Worm (Caenorhabditis elegans) whole organism, late embryonic: ENCODE data around the gene T12G3.11.
A peak's percentile ranks its signal among the peaks of the same experiment; 100 is the strongest.

Experiments used
- C08G9.2 ChIP-seq: sonication (generic microtip); optimal IDR thresholded peaks from 2 replicates; lab custom pipeline; 2016; ENCODE audit warnings: mild to moderate bottlenecking, missing genetic modification characterization, moderate library complexity, missing compliant biosample characterization
- C38D4.7 ChIP-seq: fragments of 200-800 bp; sonication (Bioruptor generic); optimal IDR thresholded peaks from 2 replicates; lab custom pipeline; 2018; ENCODE audit warnings: mild to moderate bottlenecking, missing genetic modification characterization, moderate library complexity, missing compliant biosample characterization
- F13H6.1 ChIP-seq: sonication (generic microtip); optimal IDR thresholded peaks from 2 replicates; lab custom pipeline; 2016; ENCODE audit warnings: missing genetic modification characterization, missing compliant biosample characterization
- K09A11.1 ChIP-seq: sonication (generic microtip); optimal IDR thresholded peaks from 2 replicates; lab custom pipeline; 2017; ENCODE audit warnings: antibody characterized with exemption, mild to moderate bottlenecking, missing genetic modification characterization, missing compliant biosample characterization; ENCODE audit not compliant: insufficient read depth
- T23F11.4 ChIP-seq: fragments of 200-800 bp; sonication (Bioruptor generic); optimal IDR thresholded peaks from 2 replicates; lab custom pipeline; 2018; ENCODE audit warnings: mild to moderate bottlenecking, missing genetic modification characterization, missing compliant biosample characterization
- Y22D7AL.16 ChIP-seq: sonication (generic microtip); optimal IDR thresholded peaks from 2 replicates; lab custom pipeline; 2016; ENCODE audit warnings: missing genetic modification characterization, missing compliant biosample characterization
- ceh-14 ChIP-seq: sonication (generic microtip); optimal IDR thresholded peaks from 2 replicates; lab custom pipeline; 2016; ENCODE audit warnings: missing genotype, missing genetic modification characterization, missing compliant biosample characterization
- ceh-22 ChIP-seq: sonication (generic microtip); optimal IDR thresholded peaks from 2 replicates; lab custom pipeline; 2017; ENCODE audit warnings: missing biosample characterization, missing genetic modification characterization
- ceh-30 ChIP-seq: fragments of 150-350 bp; optimal IDR thresholded peaks from 2 replicates; lab custom pipeline; 2014; ENCODE audit warnings: missing biosample characterization, missing genetic modification characterization
- ceh-48 ChIP-seq: sonication (generic microtip); optimal IDR thresholded peaks from 2 replicates; lab custom pipeline; 2016; ENCODE audit warnings: missing genetic modification characterization, inconsistent platforms, missing compliant biosample characterization
- ceh-6 ChIP-seq: fragments of 200-800 bp; sonication (Bioruptor generic); optimal IDR thresholded peaks from 2 replicates; lab custom pipeline; 2018; ENCODE audit warnings: mild to moderate bottlenecking, missing genetic modification characterization, missing compliant biosample characterization
- dmd-4 ChIP-seq: sonication (generic microtip); optimal IDR thresholded peaks from 2 replicates; lab custom pipeline; 2016; ENCODE audit warnings: borderline replicate concordance, missing genetic modification characterization, missing compliant biosample characterization
- elt-2 ChIP-seq: sonication (generic microtip); optimal IDR thresholded peaks from 2 replicates; lab custom pipeline; 2016; ENCODE audit warnings: missing genetic modification reagents, missing genetic modification characterization, missing compliant biosample characterization
- elt-4 ChIP-seq: sonication (generic microtip); optimal IDR thresholded peaks from 2 replicates; lab custom pipeline; 2016; ENCODE audit warnings: missing genetic modification characterization, missing compliant biosample characterization
- ets-4 ChIP-seq: sonication (generic microtip); optimal IDR thresholded peaks from 2 replicates; lab custom pipeline; 2016; ENCODE audit warnings: missing genetic modification characterization, missing compliant biosample characterization
- eyg-1 ChIP-seq: sonication (generic microtip); optimal IDR thresholded peaks from 2 replicates; lab custom pipeline; 2016; ENCODE audit warnings: missing genotype, missing genetic modification characterization, missing compliant biosample characterization
- fkh-10 ChIP-seq: fragments of 150-350 bp; optimal IDR thresholded peaks from 2 replicates; lab custom pipeline; 2014; ENCODE audit warnings: missing biosample characterization, missing genetic modification reagents, missing genetic modification characterization
- fkh-6 ChIP-seq: sonication (generic microtip); optimal IDR thresholded peaks from 2 replicates; lab custom pipeline; 2016; ENCODE audit warnings: missing genetic modification characterization, missing compliant biosample characterization
- hlh-13 ChIP-seq: fragments of 200-800 bp; sonication (Bioruptor generic); optimal IDR thresholded peaks from 2 replicates; lab custom pipeline; 2018; ENCODE audit warnings: mild to moderate bottlenecking, missing genetic modification characterization, missing compliant biosample characterization
- hlh-30 ChIP-seq: sonication (generic microtip); optimal IDR thresholded peaks from 2 replicates; lab custom pipeline; 2017; ENCODE audit warnings: antibody characterized with exemption, missing genetic modification characterization, missing compliant biosample characterization; ENCODE audit not compliant: insufficient read depth
- hlh-6 ChIP-seq: sonication (generic microtip); optimal IDR thresholded peaks from 2 replicates; lab custom pipeline; 2016; ENCODE audit warnings: missing genotype, missing genetic modification characterization, missing compliant biosample characterization
- lin-11 ChIP-seq: fragments of 200-800 bp; sonication (Bioruptor generic); optimal IDR thresholded peaks from 2 replicates; lab custom pipeline; 2018; ENCODE audit warnings: mild to moderate bottlenecking, missing genetic modification characterization, missing compliant biosample characterization
- madf-2 ChIP-seq: sonication (generic microtip); optimal IDR thresholded peaks from 2 replicates; lab custom pipeline; 2017; ENCODE audit warnings: missing genetic modification characterization, missing compliant biosample characterization
- nfya-1 ChIP-seq: sonication (generic microtip); optimal IDR thresholded peaks from 2 replicates; lab custom pipeline; 2017; ENCODE audit warnings: missing genetic modification characterization, mild to moderate bottlenecking, missing compliant biosample characterization, antibody characterized with exemption, moderate library complexity
- nhr-11 ChIP-seq: fragments of 150-350 bp; optimal IDR thresholded peaks from 2 replicates; lab custom pipeline; 2014; ENCODE audit warnings: missing biosample characterization, missing genetic modification characterization
- pqm-1 ChIP-seq: sonication (generic microtip); optimal IDR thresholded peaks from 2 replicates; lab custom pipeline; 2016; ENCODE audit warnings: missing genetic modification characterization, missing compliant biosample characterization
- rnt-1 ChIP-seq: sonication (generic microtip); optimal IDR thresholded peaks from 2 replicates; lab custom pipeline; 2016; ENCODE audit warnings: missing genetic modification characterization, missing compliant biosample characterization
- sox-4 ChIP-seq: sonication (generic microtip); optimal IDR thresholded peaks from 2 replicates; lab custom pipeline; 2017; ENCODE audit warnings: mild to moderate bottlenecking, missing genetic modification characterization, inconsistent platforms, missing compliant biosample characterization
- tbx-2 ChIP-seq: sonication (generic microtip); optimal IDR thresholded peaks from 2 replicates; lab custom pipeline; 2016; ENCODE audit warnings: missing genetic modification characterization, missing compliant biosample characterization
- tbx-7 ChIP-seq: sonication (generic microtip); optimal IDR thresholded peaks from 2 replicates; lab custom pipeline; 2016; ENCODE audit warnings: missing genotype, missing genetic modification characterization, missing compliant biosample characterization
- ttx-3 ChIP-seq: sonication (generic microtip); optimal IDR thresholded peaks from 2 replicates; lab custom pipeline; 2016; ENCODE audit warnings: missing genetic modification reagents, missing genetic modification characterization, missing compliant biosample characterization
- unc-55 ChIP-seq: sonication (generic microtip); optimal IDR thresholded peaks from 2 replicates; lab custom pipeline; 2017; ENCODE audit warnings: missing biosample characterization, missing genetic modification reagents, missing genetic modification characterization
- unc-86 ChIP-seq: sonication (generic microtip); optimal IDR thresholded peaks from 2 replicates; lab custom pipeline; 2016; ENCODE audit warnings: missing genetic modification characterization, missing compliant biosample characterization
- zip-5 ChIP-seq: sonication (generic microtip); optimal IDR thresholded peaks from 2 replicates; lab custom pipeline; 2016; ENCODE audit warnings: missing genetic modification characterization, missing compliant biosample characterization
- ztf-16 ChIP-seq: sonication (generic microtip); optimal IDR thresholded peaks from 2 replicates; lab custom pipeline; 2017; ENCODE audit warnings: missing genetic modification characterization, missing compliant biosample characterization

Gene T12G3.11

DNA sequence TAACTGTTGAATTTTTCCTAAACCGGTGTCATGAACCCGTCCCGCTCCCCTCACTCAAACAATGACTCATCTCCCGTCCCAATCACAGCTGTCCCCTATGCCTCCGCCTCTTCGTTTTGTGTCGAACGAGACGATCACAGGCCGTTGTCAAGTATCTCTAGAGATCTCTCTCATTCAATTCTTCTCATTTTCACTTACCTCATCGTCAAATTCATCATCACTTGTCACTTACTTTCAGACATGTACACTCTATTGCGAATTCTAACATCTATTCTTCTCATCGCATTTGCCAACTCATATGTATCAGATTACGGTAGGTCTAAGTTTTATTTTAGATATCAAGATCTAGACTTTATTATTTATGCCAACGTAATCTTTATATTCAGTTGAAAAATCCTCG, 27.9 kb upstream of the T12G3.11 start, which contains the start of gene K08E4.3:
Gene K08E4.3, plus strand, starts transcription at position 235 of the 400 bp plus-strand sequence.
- no peak for TF ChIP-seq elt-2 (tag; lab: Kevin White, UChicago)
- TF ChIP-seq unc-55 (GFP tag; lab: Kevin White, UChicago): peak; percentile 57

DNA sequence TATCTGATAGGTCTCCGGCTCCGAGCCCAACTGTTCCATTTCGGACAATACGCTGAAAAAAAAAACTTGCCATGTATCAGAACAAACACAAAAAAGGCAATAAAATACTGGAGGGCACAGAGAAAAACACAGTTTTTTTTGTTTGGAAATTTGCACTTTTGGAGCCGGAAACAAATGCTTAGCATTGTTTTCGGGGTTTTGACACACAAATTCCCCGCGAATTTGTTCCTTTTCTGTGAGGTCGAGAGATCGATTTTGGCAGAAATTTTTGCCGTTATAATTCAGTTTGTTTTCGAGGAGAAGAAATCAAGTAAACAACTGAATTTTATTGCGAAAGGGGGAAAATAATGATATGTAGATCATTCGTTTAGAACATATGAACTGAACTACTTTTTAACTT, 27.0 kb upstream of the T12G3.11 start, which contains the start of gene K08E4.2:
Gene K08E4.2, minus strand, starts transcription at position 54 of the 400 bp plus-strand sequence.
- no peak for TF ChIP-seq fkh-6 (tag; lab: Kevin White, UChicago)
- no peak for TF ChIP-seq dmd-4 (tag; lab: Kevin White, UChicago)
- no peak for TF ChIP-seq tbx-7 (tag; lab: Kevin White, UChicago)
- no peak for TF ChIP-seq sox-4
- no peak for TF ChIP-seq nfya-1 (tag; lab: Kevin White, UChicago)
- no peak for TF ChIP-seq Y22D7AL.16 (tag; lab: Kevin White, UChicago)
- TF ChIP-seq ttx-3: no peak
- TF ChIP-seq pqm-1 (tag; lab: Kevin White, UChicago): no peak
- TF ChIP-seq hlh-6 (tag; lab: Kevin White, UChicago): no peak
- no peak for TF ChIP-seq hlh-13 (GFP tag; lab: Kevin White, UChicago)
- TF ChIP-seq ceh-14 (tag; lab: Kevin White, UChicago): no peak
- TF ChIP-seq zip-5 (tag; lab: Kevin White, UChicago): no peak
- TF ChIP-seq T23F11.4 (GFP tag; lab: Kevin White, UChicago): no peak
- no peak for TF ChIP-seq ztf-16
- no peak for TF ChIP-seq madf-2 (tag; lab: Kevin White, UChicago)
- TF ChIP-seq K09A11.1 (tag; lab: Kevin White, UChicago): no peak
- no peak for TF ChIP-seq F13H6.1
- TF ChIP-seq C08G9.2 (tag; lab: Kevin White, UChicago): no peak
- no peak for TF ChIP-seq elt-4 (tag; lab: Kevin White, UChicago)
- TF ChIP-seq, all 69 proteins: peak for 0

DNA sequence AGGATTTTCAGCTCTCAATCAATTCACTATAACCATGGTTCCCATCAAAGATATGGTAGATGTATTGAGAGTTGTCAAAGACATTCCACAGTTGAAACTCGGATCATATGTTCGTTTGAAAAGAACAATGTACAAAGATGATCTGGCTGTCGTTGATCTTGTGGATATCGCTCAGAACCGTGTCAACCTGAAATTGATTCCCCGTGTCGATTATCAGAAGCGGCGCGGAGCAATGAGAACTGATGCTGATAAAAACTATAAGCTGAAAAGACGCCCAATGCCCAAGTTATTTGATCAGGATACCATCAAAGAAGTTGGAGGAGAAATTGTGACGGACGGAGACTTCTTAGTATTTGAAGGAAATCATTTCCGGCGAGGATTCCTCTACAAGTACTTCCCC, 22.9 kb upstream of the T12G3.11 start:
- TF ChIP-seq ceh-48 (no peak), eyg-1 (no peak), ceh-22 (tag; lab: Kevin White, UChicago) (no peak), lin-11 (no peak), elt-2 (tag; lab: Kevin White, UChicago) (no peak), T23F11.4 (GFP tag; lab: Kevin White, UChicago) (no peak), zip-5 (tag; lab: Kevin White, UChicago) (no peak), C38D4.7 (GFP tag; lab: Kevin White, UChicago) (no peak), ceh-6 (GFP tag; lab: Kevin White, UChicago) (no peak), ets-4 (tag; lab: Kevin White, UChicago) (no peak), tbx-2 (no peak), unc-86 (tag; lab: Kevin White, UChicago) (no peak), hlh-30 (tag; lab: Kevin White, UChicago) (no peak), rnt-1 (no peak), nhr-11 (tag; lab: Kevin White, UChicago) (no peak), unc-55 (GFP tag; lab: Kevin White, UChicago) (no peak), fkh-10 (GFP tag; lab: Kevin White, UChicago) (no peak)

DNA sequence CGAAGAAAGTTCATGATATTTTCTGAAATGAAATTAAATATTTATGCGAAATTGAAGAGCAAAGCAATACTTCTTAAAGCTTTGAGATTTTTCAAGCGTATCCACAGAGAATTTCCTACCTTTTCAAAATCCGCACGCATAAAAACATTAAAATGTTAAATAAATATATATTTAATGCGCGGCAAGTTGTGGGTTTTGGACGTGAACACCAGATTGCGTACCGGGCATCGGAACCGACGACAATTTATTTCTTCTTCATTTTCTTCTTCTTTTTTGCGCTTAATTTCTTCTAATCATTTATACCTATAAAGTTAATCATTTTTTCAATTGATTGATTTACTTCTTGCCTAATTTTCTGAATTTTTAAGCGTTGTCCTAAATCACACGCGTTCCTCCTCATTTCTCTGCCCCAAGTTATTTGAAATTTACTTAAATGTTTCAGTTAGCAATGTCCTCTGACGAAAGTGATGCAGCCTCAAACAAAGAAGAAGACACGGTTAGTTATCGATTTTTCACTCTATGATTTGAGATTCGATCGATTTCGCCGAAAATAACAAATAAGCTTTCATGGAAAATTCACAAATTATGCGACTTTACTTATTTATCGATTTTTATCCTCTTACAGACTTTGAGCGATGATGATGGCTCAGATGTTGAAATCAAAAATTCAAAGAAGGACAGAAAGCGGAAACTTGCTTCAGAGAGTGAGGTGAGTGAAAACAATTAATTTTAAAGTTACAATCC, 21.6 kb upstream of the T12G3.11 start, which contains the start of the genes bre-5 and spt-5:
Gene bre-5, minus strand, starts transcription at position 167 of the 744 bp plus-strand sequence.
Gene spt-5, plus strand, starts transcription at position 443 of the 744 bp plus-strand sequence.
- TF ChIP-seq zip-5 (tag; lab: Kevin White, UChicago) (no peak), ceh-30 (tag; lab: Kevin White, UChicago) (no peak)
- TF ChIP-seq, all 69 proteins: peak for 0
